Worm (Caenorhabditis elegans): Measurements from ENCODE around the gene ubl-1.

- TF ChIP-seq lir-3 (tag; optimal IDR thresholded peaks at IDR 0.05) (no peak), nhr-76 (tag; optimal IDR thresholded peaks at IDR 0.05) (no peak), mdl-1 (tag; optimal IDR thresholded peaks at IDR 0.05) (no peak), php-3 (GFP tag; IDR thresholded peaks at IDR 0.05) (no peak), unc-130 (GFP tag; optimal IDR thresholded peaks at IDR 0.05) (no peak), unc-62 (GFP tag; optimal IDR thresholded peaks at IDR 0.05 in 1 of 2) (no peak), unc-62 (tag; optimal IDR thresholded peaks at IDR 0.05) (no peak), lin-39 (tag; optimal IDR thresholded peaks at IDR 0.05) (no peak), ama-1 (optimal IDR thresholded peaks at IDR 0.05) (no peak)
These were observed 34.2 kb upstream of the ubl-1 start for ce11 chrIII:3033931-3034330.

Data from whole organism, L4 larva.